Worm (Caenorhabditis elegans) whole organism, young adult: ENCODE measurements around the gene nsph-3.1.

Experiments used
- F22D6.2 ChIP-seq: sonication (generic microtip); optimal IDR thresholded peaks from 2 replicates; lab custom pipeline; 2016; ENCODE audit warnings: mild to moderate bottlenecking, missing genetic modification characterization, missing compliant biosample characterization
- attf-5 ChIP-seq: fragments of 200-800 bp; sonication (Bioruptor generic); optimal IDR thresholded peaks from 2 replicates; lab custom pipeline; 2018; ENCODE audit warnings: mild to moderate bottlenecking, missing genetic modification characterization, missing compliant biosample characterization
- him-1 ChIP-seq: sonication (generic microtip); optimal IDR thresholded peaks from 2 replicates; lab custom pipeline; 2016; ENCODE audit warnings: missing genotype, missing genetic modification reagents, missing genetic modification characterization, missing compliant biosample characterization
- snpc-1.1 ChIP-seq: sonication (generic microtip); optimal IDR thresholded peaks from 2 replicates; lab custom pipeline; 2017; ENCODE audit warnings: missing genetic modification characterization, mild to moderate bottlenecking, missing compliant biosample characterization, antibody characterized with exemption, moderate library complexity, missing genotype, missing genetic modification reagents; ENCODE audit not compliant: insufficient read depth

nsph-3.1 gene

ce11 chrIV:10990699-10991098 is 41.1 kb downstream of the nsph-3.1 start, which contains the start of gene F13H10.5 (continued):
- TF ChIP-seq snpc-1.1 (tag; lab: Kevin White, UChicago) (no peak), attf-5 (GFP tag; lab: Kevin White, UChicago) (no peak), him-1 (no peak), F22D6.2 (tag; lab: Kevin White, UChicago) (no peak)
- TF ChIP-seq, all 124 proteins: peak for 0
